Fruit fly (Drosophila melanogaster) whole organism, pupa: ENCODE measurements around the gene Mics1.

Experiments
- CG10348 ChIP-seq: fragments of 200-800 bp; sonication (Bioruptor generic); IDR thresholded peaks from 2 replicates; pipeline ENCODE4 v1.3.6; 2022; ENCODE audit warnings: missing biosample characterization, missing genetic modification characterization
- CG14655 ChIP-seq: fragments of 200-800 bp; sonication (Bioruptor generic); optimal IDR thresholded peaks from 3 replicates; lab custom pipeline; 2017; ENCODE audit warnings: mild to moderate bottlenecking, missing biosample characterization, missing genetic modification reagents, missing genetic modification characterization
- CG17806 ChIP-seq: fragments of 200-800 bp; sonication (Bioruptor generic); optimal IDR thresholded peaks from 2 replicates; lab custom pipeline; 2018; ENCODE audit warnings: missing biosample characterization, mild to moderate bottlenecking, missing genetic modification characterization, moderate library complexity
- CG32121 ChIP-seq: fragments of 200-800 bp; sonication (Bioruptor generic); IDR thresholded peaks from 2 replicates; pipeline ENCODE4 v1.3.6; 2022; ENCODE audit warnings: missing biosample characterization, missing genetic modification characterization
- CG9948 ChIP-seq: fragments of 200-800 bp; sonication (Bioruptor generic); optimal IDR thresholded peaks from 2 replicates; lab custom pipeline; 2018; ENCODE audit warnings: missing biosample characterization, mild to moderate bottlenecking, missing genetic modification characterization, moderate library complexity
- Ets98B ChIP-seq: fragments of 200-800 bp; sonication (Bioruptor generic); IDR thresholded peaks from 2 replicates; pipeline ENCODE4 v1.3.6; 2022; ENCODE audit warnings: missing biosample characterization, missing genetic modification characterization

- TF ChIP-seq CG32121 = no peak
- no peak for TF ChIP-seq CG9948 (tag; lab: Kevin White, UChicago)
- peak; percentile 17; the same call in 1 of the 2 replicates for TF ChIP-seq Ets98B (GFP tag; lab: Robert Waterston, UW)
- no peak for TF ChIP-seq CG17806 (tag; lab: Kevin White, UChicago)
- TF ChIP-seq CG14655 = no peak
- no peak for TF ChIP-seq CG10348 (GFP tag; lab: Robert Waterston, UW)
Measured at dm6 chr3R:7492099-7492498, 10.1 kb downstream of the Mics1 start.
